Worm (Caenorhabditis elegans) whole organism, L4 larva: ENCODE data around the gene eri-3.

ENCODE experiments used
- arid-1 ChIP-seq: fragments of 200-800 bp; sonication (Bioruptor generic); conservative IDR thresholded peaks from 2 replicates; pipeline ENCODE4 v1.3.6; 2022; ENCODE audit warnings: missing genetic modification reagents, missing genetic modification characterization, missing compliant biosample characterization
- ces-1 ChIP-seq: fragments of 150-350 bp; sonication (generic microtip); optimal IDR thresholded peaks from 4 replicates; lab custom pipeline; 2014; ENCODE audit warnings: missing biosample characterization, missing genetic modification reagents, missing genetic modification characterization
- dve-1 ChIP-seq: sonication (generic microtip); optimal IDR thresholded peaks from 2 replicates; lab custom pipeline; 2017; ENCODE audit warnings: antibody characterized with exemption, mild to moderate bottlenecking, missing genetic modification characterization, missing compliant biosample characterization; ENCODE audit not compliant: insufficient read depth
- fkh-10 ChIP-seq: fragments of 150-350 bp; optimal IDR thresholded peaks from 2 replicates; lab custom pipeline; 2014; ENCODE audit warnings: missing biosample characterization, missing genetic modification reagents, missing genetic modification characterization
- lin-1 ChIP-seq: fragments of 200-800 bp; sonication (Bioruptor generic); IDR thresholded peaks from 2 replicates; pipeline ENCODE4 v1.3.6; 2022; ENCODE audit warnings: missing genetic modification reagents, missing genetic modification characterization, missing compliant biosample characterization
- pqm-1 ChIP-seq: sonication (generic microtip); optimal IDR thresholded peaks from 2 replicates; lab custom pipeline; 2017; ENCODE audit warnings: missing biosample characterization, missing genetic modification characterization
- zfp-3 ChIP-seq: fragments of 200-800 bp; sonication (Bioruptor generic); conservative IDR thresholded peaks from 2 replicates; pipeline ENCODE4 v1.3.6; 2022; ENCODE audit warnings: missing genetic modification reagents, missing genetic modification characterization, missing compliant biosample characterization

- TF ChIP-seq ces-1 (GFP tag; lab: Kevin White, UChicago) = no peak
- TF ChIP-seq pqm-1 = no peak
- no peak for TF ChIP-seq fkh-10
- TF ChIP-seq lin-1 (GFP tag; lab: Robert Waterston, UW) = no peak
- no peak for TF ChIP-seq dve-1 (tag; lab: Kevin White, UChicago)
- no peak for TF ChIP-seq arid-1 (GFP tag; lab: Robert Waterston, UW)
- TF ChIP-seq zfp-3 (GFP tag; lab: Robert Waterston, UW) = no peak
Measured at ce11 chrII:1153299-1153698, 30.0 kb downstream of the eri-3 start.
